Worm (Caenorhabditis elegans) whole organism, L3 larva: ENCODE measurements around the gene sgt-1.
"Not testable (repeated sequence)": the region's sequence is repeated elsewhere in the genome, so short reads cannot be mapped to it uniquely, and the experiment has no call there.

Source experiments
- R02D3.7 ChIP-seq: fragments of 150-350 bp; optimal IDR thresholded peaks from 2 replicates; lab custom pipeline; 2014; ENCODE audit warnings: missing biosample characterization, missing genetic modification characterization
- ZK546.5 ChIP-seq: sonication (generic microtip); optimal IDR thresholded peaks from 2 replicates; lab custom pipeline; 2017; ENCODE audit warnings: missing biosample characterization, missing genetic modification characterization
- aly-2 ChIP-seq: fragments of 150-350 bp; optimal IDR thresholded peaks from 2 replicates; lab custom pipeline; 2014; ENCODE audit warnings: missing biosample characterization, missing genetic modification characterization
- ama-1 ChIP-seq: fragments of 150-350 bp; optimal IDR thresholded peaks from 2 replicates; lab custom pipeline; 2018
- ceh-16 ChIP-seq: sonication (generic microtip); optimal IDR thresholded peaks from 2 replicates; lab custom pipeline; 2017; ENCODE audit warnings: missing biosample characterization, missing genetic modification characterization
- ceh-82 ChIP-seq: fragments of 150-350 bp; optimal IDR thresholded peaks from 2 replicates; lab custom pipeline; 2014; ENCODE audit warnings: missing biosample characterization, missing genetic modification characterization
- ceh-9 ChIP-seq: sonication (generic microtip); optimal IDR thresholded peaks from 2 replicates; lab custom pipeline; 2018; ENCODE audit warnings: missing biosample characterization, missing genetic modification characterization
- egl-5 ChIP-seq: fragments of 150-350 bp; optimal IDR thresholded peaks from 2 replicates; lab custom pipeline; 2017; ENCODE audit warnings: missing biosample characterization, missing genetic modification reagents, missing genetic modification characterization, inconsistent platforms
- elt-2 ChIP-seq: sonication (generic microtip); optimal IDR thresholded peaks from 2 replicates; lab custom pipeline; 2016; ENCODE audit warnings: missing genetic modification reagents, mild to moderate bottlenecking, missing genetic modification characterization, missing compliant biosample characterization
- elt-3 ChIP-seq, 3 experiments: fragments of 150-350 bp in 1 of 3; sonication (generic microtip) in 2 of 3; optimal IDR thresholded peaks; 2 replicates in 2 of 3; 4 replicates in 1 of 3; lab custom pipeline; 2014 to 2017; ENCODE audit warnings: missing biosample characterization in 3 of 3, missing genetic modification characterization in 3 of 3
- eor-1 ChIP-seq, 2 experiments: fragments of 150-350 bp; optimal IDR thresholded peaks; 2 replicates each; lab custom pipeline; 2014 to 2018; ENCODE audit warnings: missing biosample characterization in 2 of 2, missing genetic modification characterization in 2 of 2
- fkh-10 ChIP-seq: sonication (generic microtip); optimal IDR thresholded peaks from 2 replicates; lab custom pipeline; 2017; ENCODE audit warnings: missing biosample characterization, missing genetic modification reagents, missing genetic modification characterization
- fkh-2 ChIP-seq: fragments of 150-350 bp; optimal IDR thresholded peaks from 2 replicates; lab custom pipeline; 2014; ENCODE audit warnings: missing biosample characterization, missing genetic modification reagents, missing genetic modification characterization
- fos-1 ChIP-seq: fragments of 150-350 bp; optimal IDR thresholded peaks from 2 replicates; lab custom pipeline; 2014; ENCODE audit warnings: missing biosample characterization, missing genetic modification characterization
- jun-1 ChIP-seq: fragments of 150-350 bp; optimal IDR thresholded peaks from 2 replicates; lab custom pipeline; 2014; ENCODE audit warnings: missing biosample characterization, missing genetic modification reagents, missing genetic modification characterization
- lin-15B ChIP-seq: fragments of 150-350 bp; optimal IDR thresholded peaks from 2 replicates; lab custom pipeline; 2014; ENCODE audit warnings: missing biosample characterization, missing genetic modification characterization
- lin-39 ChIP-seq: fragments of 150-350 bp; optimal IDR thresholded peaks from 2 replicates; lab custom pipeline; 2018; ENCODE audit warnings: missing biosample characterization, missing genetic modification reagents, missing genetic modification characterization
- lsy-12 ChIP-seq: sonication (generic microtip); optimal IDR thresholded peaks from 2 replicates; lab custom pipeline; 2016; ENCODE audit warnings: mild to moderate bottlenecking, missing genetic modification characterization, missing compliant biosample characterization
- mdl-1 ChIP-seq: fragments of 150-350 bp; optimal IDR thresholded peaks from 2 replicates; lab custom pipeline; 2014; ENCODE audit warnings: missing biosample characterization, missing genetic modification characterization
- mml-1 ChIP-seq: fragments of 150-350 bp; sonication (generic microtip); optimal IDR thresholded peaks from 3 replicates; lab custom pipeline; 2014; ENCODE audit warnings: missing biosample characterization, missing genetic modification characterization
- nfya-1 ChIP-seq: sonication (generic microtip); optimal IDR thresholded peaks from 2 replicates; lab custom pipeline; 2017; ENCODE audit warnings: missing genetic modification characterization, mild to moderate bottlenecking, missing compliant biosample characterization, antibody characterized with exemption, moderate library complexity; ENCODE audit not compliant: insufficient read depth
- nhr-11 ChIP-seq: fragments of 150-350 bp; optimal IDR thresholded peaks from 2 replicates; lab custom pipeline; 2014; ENCODE audit warnings: missing biosample characterization, missing genetic modification characterization
- nhr-12 ChIP-seq: fragments of 150-350 bp; optimal IDR thresholded peaks from 2 replicates; lab custom pipeline; 2014; ENCODE audit warnings: missing biosample characterization, missing genetic modification characterization
- nhr-23 ChIP-seq: fragments of 150-350 bp; optimal IDR thresholded peaks from 2 replicates; lab custom pipeline; 2014; ENCODE audit warnings: missing biosample characterization, missing genetic modification reagents, missing genetic modification characterization
- nhr-25 ChIP-seq: sonication (generic microtip); optimal IDR thresholded peaks from 2 replicates; lab custom pipeline; 2017; ENCODE audit warnings: missing biosample characterization, missing genetic modification characterization
- nhr-28 ChIP-seq: fragments of 150-350 bp; optimal IDR thresholded peaks from 2 replicates; lab custom pipeline; 2014; ENCODE audit warnings: missing biosample characterization, missing genetic modification characterization
- nhr-43 ChIP-seq: sonication (generic microtip); optimal IDR thresholded peaks from 2 replicates; lab custom pipeline; 2016; ENCODE audit warnings: mild to moderate bottlenecking, missing genetic modification characterization, missing compliant biosample characterization; ENCODE audit not compliant: poor library complexity, severe bottlenecking
- nhr-77 ChIP-seq: fragments of 150-350 bp; optimal IDR thresholded peaks from 2 replicates; lab custom pipeline; 2014; ENCODE audit warnings: missing biosample characterization, missing genetic modification characterization
- pha-4 ChIP-seq: fragments of 150-350 bp; optimal IDR thresholded peaks from 2 replicates; lab custom pipeline; 2014; ENCODE audit warnings: missing biosample characterization, missing genetic modification reagents, missing genetic modification characterization
- pqm-1 ChIP-seq: fragments of 150-350 bp; optimal IDR thresholded peaks from 2 replicates; lab custom pipeline; 2017; ENCODE audit warnings: missing biosample characterization, missing genetic modification characterization, inconsistent platforms
- skn-1 ChIP-seq: fragments of 150-350 bp; optimal IDR thresholded peaks from 2 replicates; lab custom pipeline; 2014; ENCODE audit warnings: missing biosample characterization, missing genetic modification characterization
- snpc-4 ChIP-seq: fragments of 150-350 bp; optimal IDR thresholded peaks from 2 replicates; lab custom pipeline; 2014; ENCODE audit warnings: missing biosample characterization, missing genetic modification characterization
- tbx-2 ChIP-seq: sonication (generic microtip); optimal IDR thresholded peaks from 2 replicates; lab custom pipeline; 2016; ENCODE audit warnings: mild to moderate bottlenecking, missing genetic modification characterization, missing compliant biosample characterization
- unc-62 ChIP-seq: fragments of 150-350 bp; sonication (generic microtip); optimal IDR thresholded peaks from 4 replicates; lab custom pipeline; 2014; ENCODE audit warnings: missing biosample characterization, missing genetic modification reagents, missing genetic modification characterization
- ztf-11 ChIP-seq: fragments of 150-350 bp; optimal IDR thresholded peaks from 2 replicates; lab custom pipeline; 2014; ENCODE audit warnings: missing biosample characterization, missing genetic modification characterization

Gene sgt-1

DNA sequence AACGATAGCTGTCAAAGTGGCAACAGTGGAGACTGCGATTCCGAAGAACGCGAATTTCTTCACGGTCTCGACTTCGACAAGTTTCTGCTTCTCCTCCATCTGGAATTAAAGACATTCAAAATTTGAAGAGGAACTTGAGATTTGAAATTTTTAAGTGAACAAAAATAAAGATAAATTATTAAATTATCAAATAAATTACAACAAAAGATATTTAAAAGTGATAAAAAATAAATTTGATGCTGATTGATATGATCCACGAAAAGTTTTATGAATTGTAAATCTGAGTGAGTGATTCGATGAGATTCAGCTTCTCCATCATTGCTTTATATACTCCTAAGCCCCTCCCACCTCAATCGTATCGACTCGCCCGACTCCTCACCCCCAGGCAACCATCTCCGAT is 36.1 kb downstream of the sgt-1 start, which contains the start of gene col-17:
TSS of gene col-17 (minus strand) at position 101 of the 400 bp plus-strand sequence.
- TF ChIP-seq ceh-16 (tag; lab: Kevin White, UChicago) = no peak

DNA sequence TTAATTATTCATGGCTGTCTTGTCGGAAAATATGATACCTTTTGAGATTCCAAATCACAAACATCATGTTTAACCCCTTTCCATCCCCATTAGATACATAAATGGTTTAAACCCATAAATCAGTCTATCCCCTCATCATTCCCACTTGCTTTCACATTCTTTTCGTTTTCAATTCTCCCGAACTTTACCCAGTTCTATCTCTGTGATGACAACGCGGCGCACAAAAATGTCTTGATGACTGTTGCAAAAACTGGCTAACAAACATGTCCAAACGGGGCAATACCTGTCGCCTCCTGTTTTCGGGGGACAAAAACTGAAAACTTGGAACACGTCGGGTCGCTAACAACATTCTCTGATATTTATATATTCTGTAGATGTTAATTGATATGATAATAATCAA is 37.6 kb downstream of the sgt-1 start:
- TF ChIP-seq unc-62 (GFP tag; lab: Kevin White, UChicago) (peak; percentile 50), nhr-77 (tag; lab: Kevin White, UChicago) (peak; percentile 16), ama-1 (lab: Kevin White, UChicago) (peak; percentile 91), pha-4 (tag; lab: Kevin White, UChicago) (no peak), nhr-23 (tag; lab: Kevin White, UChicago) (peak; percentile 64), R02D3.7 (peak; percentile 28), ZK546.5 (no peak), nfya-1 (tag; lab: Kevin White, UChicago) (peak; percentile 25), fkh-10 (no peak), ztf-11 (tag; lab: Kevin White, UChicago) (no peak), mml-1 (tag; lab: Kevin White, UChicago) (no peak), nhr-28 (no peak), eor-1 (tag; optimal IDR thresholded peaks at IDR 0.05; lab: Kevin White, UChicago) (no peak), lin-15B (tag; lab: Kevin White, UChicago) (no peak), nhr-25 (tag; lab: Kevin White, UChicago) (peak; percentile 78), skn-1 (tag; lab: Kevin White, UChicago) (no peak), nhr-43 (tag; lab: Kevin White, UChicago) (peak; percentile 74), egl-5 (tag; lab: Kevin White, UChicago) (no peak), pqm-1 (tag; lab: Kevin White, UChicago) (no peak), fkh-2 (tag; lab: Kevin White, UChicago) (no peak), aly-2 (tag; lab: Kevin White, UChicago) (no peak), mdl-1 (tag; lab: Kevin White, UChicago) (no peak), elt-3 (tag; optimal IDR thresholded peaks at IDR 0.05; lab: Kevin White, UChicago) (peak in 1 of 3 experiments; percentile 73)
- TF ChIP-seq, all 47 proteins: peak for 9

DNA sequence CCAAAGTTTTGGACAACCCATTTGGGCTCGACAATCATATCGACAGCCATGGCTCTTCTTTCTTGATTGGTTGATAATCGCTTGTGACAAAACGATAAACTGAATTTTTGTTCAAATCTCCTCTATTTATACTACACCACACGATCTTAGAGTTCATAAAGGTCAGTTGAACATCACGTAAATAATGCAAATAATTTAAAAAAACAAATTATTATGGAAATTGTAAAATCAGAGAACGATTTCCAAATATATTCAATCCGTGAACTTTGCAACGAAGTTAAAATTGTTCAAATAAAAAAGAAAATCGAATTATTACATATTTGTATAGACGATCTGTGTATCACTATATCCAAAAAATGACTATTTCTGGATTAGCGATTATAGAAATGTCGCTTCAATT is 40.2 kb downstream of the sgt-1 start, which contains the start of the genes mpst-4 and F11G11.14:
TSS of gene mpst-4 (minus strand) at position 101 of the 400 bp plus-strand sequence.
TSS of gene F11G11.14 (plus strand) at position 325 of the 400 bp plus-strand sequence.
- TF ChIP-seq eor-1 (tag; optimal IDR thresholded peaks at IDR 0.05; lab: Kevin White, UChicago) = no peak
- no peak for TF ChIP-seq ceh-16 (tag; lab: Kevin White, UChicago)

- TF ChIP-seq nhr-11, fkh-2, nhr-23 (tag; lab: Kevin White, UChicago): not testable (repeated sequence)
- TF ChIP-seq, all 47 proteins: peak for 0; not testable (repeated sequence) for 47
Measured at ce11 chrII:4860260-4860659, 43.3 kb downstream of the sgt-1 start, which contains the start of the genes nspd-5 and F11G11.4. nspd-5 (minus strand) TSS chrII:4860360. F11G11.4 (plus strand) TSS chrII:4860594.

ce11 chrII:4858906-4859411 is 44.6 kb downstream of the sgt-1 start:
- TF ChIP-seq snpc-4 (tag; lab: Kevin White, UChicago) (no peak), fos-1 (tag; lab: Kevin White, UChicago) (no peak), ceh-9 (tag; lab: Kevin White, UChicago) (no peak), nhr-43 (tag; lab: Kevin White, UChicago) (no peak), nhr-12 (tag; lab: Kevin White, UChicago) (no peak), ama-1 (lab: Kevin White, UChicago) (peak; percentile 46), R02D3.7 (no peak), ceh-82 (no peak), elt-2 (tag; lab: Kevin White, UChicago) (peak; percentile 4), mml-1 (tag; lab: Kevin White, UChicago) (no peak), pha-4 (tag; lab: Kevin White, UChicago) (no peak), lsy-12 (peak; percentile 12), jun-1 (no peak), tbx-2 (no peak), lin-39 (no peak)
- TF ChIP-seq, all 47 proteins: peak for 3
